Fruit fly (Drosophila melanogaster) whole organism, larva: ENCODE results near the gene CG15529.
A peak's percentile ranks its signal among the peaks of the same experiment; 100 is the strongest.

ENCODE experiments used
- noc ChIP-seq: fragments of 200-800 bp; sonication (Bioruptor generic); optimal IDR thresholded peaks from 3 replicates; lab custom pipeline; 2019; ENCODE audit warnings: missing biosample characterization, mild to moderate bottlenecking, missing genetic modification characterization, moderate library complexity

Gene CG15529

dm6 chr3R:30134063-30135047 is 17.5 kb upstream of the CG15529 start, which contains the start of gene Tpi:
Tpi (minus strand) TSS chr3R:30134599.
- peak; percentile 1 for TF ChIP-seq noc (tag; lab: Kevin White, UChicago)

DNA sequence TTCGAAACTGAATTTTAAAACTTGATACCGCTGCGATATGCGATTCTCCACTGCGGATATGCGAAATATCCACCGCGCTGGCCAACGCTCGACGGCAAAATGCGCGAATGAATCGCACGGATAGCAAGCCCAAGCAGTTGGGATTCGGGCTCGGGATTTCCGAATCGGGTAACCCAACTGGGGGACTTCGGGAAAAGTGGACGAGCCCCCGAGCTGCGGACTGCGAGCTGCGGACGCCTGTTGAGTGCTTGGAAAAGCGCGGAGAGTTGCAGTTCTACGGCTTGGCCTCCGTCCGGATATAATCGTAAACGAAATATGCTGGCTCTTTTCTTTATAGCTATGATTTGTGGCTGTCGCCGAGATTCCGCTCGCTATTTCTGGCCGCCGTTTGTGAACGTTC is 2.4 kb upstream of the CG15529 start, which contains the start of gene AdoR:
Gene AdoR (minus strand): TSS at position 101 of the 400 bp plus-strand sequence.
- TF ChIP-seq noc (tag; lab: Kevin White, UChicago): no peak

DNA sequence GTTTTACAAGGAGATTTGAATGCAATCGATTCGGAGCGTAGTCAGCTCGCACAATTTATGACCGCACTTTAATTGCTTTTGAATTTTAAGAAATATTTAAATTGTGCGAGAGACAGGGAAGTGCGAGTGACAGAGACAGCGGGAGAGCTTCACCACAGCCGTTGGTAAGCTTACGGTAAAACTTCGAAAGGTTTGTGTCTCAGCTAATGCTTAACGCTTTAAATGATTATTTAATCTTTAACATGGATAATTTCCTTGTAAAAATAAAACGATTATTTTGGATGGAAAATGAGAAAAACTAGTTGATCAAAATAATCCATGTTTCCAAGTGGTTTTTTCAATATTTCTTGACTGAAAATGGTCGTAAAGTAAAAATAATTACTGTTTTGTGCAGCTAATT is 1.3 kb upstream of the CG15529 start:
- TF ChIP-seq noc (tag; lab: Kevin White, UChicago): no peak

DNA sequence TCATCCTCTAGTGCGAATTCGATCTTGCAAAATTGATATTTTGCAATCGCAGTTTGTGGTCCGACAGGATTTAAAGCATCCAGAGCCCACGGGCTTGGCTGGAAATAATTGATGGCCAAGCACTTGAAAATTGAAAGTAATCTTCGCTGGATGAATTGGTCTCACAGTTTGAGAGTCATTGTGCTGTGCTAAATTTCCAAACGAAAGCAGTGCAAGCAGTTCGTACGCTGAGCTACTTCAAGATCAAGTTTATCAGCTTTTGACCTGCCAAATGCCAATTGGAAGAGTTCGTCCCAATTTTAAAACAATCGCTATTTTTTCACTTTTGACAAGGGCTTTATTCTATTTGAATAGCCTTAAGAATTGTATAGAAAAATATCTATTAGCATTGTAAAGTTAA is 2.0 kb downstream of the CG15529 start:
- no peak for TF ChIP-seq noc (tag; lab: Kevin White, UChicago)

- TF ChIP-seq noc (tag; lab: Kevin White, UChicago): no peak
Measured at dm6 chr3R:30160312-30160942, 8.6 kb downstream of the CG15529 start, which contains the start of gene CG11498. CG11498 (minus strand) TSS chr3R:30160473.

DNA sequence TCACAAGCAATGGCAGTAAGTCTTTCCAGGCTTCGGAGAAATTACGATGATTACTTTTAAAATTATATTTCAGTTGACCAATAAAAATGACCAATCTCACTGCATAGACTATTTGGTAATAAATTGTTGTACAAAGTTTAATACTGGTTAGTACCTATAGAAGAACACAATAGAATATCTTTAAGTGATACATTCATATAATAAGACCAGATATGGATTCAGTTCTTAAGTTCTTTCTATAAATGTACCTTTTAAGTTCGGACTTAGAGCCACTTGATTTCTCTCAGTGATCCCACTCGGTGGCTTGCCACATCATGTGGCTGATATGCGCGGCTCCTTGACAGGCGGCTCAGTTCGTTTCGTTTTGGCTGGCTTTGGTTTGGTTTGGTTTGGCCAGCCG is 11.4 kb downstream of the CG15529 start:
- no peak for TF ChIP-seq noc (tag; lab: Kevin White, UChicago)

DNA sequence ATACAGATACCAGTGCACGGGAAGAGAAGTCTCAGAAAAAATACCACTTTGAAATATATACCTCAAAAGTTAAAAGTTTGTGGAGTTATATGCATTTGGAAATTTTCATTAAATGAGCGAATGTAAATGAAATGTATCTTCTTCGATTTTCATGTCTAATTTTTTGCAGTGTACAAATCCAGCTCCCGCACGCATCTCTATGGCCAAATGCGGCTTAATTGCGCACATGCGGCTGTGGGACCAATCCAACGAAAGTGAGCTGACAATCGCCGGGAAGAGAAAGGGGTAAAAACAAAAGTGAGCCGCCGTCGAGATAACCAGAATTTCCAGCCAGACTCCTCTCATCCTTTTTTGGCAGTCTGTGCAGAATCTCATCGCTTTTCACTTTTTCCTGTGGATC is 12.3 kb downstream of the CG15529 start:
- no peak for TF ChIP-seq noc (tag; lab: Kevin White, UChicago)

DNA sequence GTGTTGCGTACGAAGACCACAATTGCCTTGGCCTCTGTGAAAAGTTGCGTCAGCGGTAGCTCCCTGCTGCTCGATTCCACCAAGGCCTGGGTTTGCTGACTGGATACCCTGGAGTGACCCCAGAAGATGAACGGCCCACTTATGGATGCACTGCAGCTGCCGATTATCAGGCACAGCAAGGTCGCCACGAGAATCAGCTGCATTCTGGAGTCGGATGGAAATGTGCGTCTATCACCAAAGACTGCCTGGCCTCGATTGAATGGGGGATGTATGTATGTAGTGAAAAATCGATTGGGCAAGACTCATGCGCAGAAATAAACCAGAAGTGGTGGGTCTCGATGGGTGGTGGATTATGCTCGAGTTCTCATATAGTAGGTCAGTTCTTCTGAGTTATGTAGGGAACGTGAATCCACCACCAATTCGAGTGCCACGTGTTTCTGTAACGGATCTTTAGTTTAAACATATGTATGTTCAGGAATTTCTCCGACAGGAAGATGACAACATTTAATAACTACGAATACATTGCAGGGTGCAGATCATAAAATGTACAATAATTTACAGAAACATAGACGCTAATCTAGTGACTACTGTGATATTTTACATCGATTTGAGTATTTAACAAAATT is 14.4 kb downstream of the CG15529 start, which contains the start of gene VhaAC45RP:
Gene VhaAC45RP (minus strand): TSS at position 261 of the 626 bp plus-strand sequence.
- TF ChIP-seq noc (tag; lab: Kevin White, UChicago): no peak

DNA sequence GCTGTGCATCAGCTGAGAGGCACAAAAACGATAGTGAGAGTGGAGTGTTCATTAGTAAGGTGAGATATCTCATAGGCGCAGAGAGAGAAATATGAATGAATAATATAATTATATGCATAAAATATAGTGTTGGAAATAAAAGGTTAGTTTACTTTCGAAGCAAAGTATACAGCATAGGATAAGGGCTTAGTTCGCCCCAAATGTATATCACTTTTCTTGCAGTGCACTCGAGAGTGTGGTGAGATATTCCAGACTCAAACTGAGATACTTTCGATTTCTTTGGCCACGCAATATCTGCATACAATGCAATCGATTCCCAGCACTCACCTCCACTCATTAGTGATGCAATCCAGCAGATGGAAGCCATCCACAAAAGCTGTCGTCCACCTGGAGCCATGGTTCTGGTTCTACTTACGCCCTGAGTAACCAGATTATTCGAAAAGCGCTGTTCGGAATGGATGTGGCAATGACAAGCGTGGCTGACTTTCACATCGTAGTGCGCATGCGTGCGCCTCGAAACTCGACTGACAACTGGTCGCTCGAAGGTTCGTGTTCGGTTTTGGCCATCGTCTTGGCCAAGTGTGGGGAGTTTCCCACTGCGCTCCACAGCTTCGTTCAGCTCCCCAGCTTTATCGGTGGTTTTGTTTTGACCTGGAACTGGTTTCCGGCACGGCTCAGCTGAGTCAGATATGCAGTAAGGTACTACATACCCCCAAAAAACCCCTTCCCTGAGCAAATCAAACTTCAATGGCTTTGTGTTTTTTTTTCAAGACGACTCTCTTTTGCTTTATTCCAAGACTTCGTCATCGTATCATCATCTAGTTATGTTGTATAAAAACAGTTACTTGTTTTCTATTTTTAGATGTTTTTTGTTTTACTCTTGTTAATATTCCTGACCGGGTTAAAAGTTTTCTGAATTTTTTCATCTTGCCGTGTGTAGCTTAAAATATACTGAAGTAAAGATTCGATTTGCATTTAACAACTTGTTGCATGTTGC is 19.1 kb downstream of the CG15529 start, which contains the start of gene Rsod:
Gene Rsod (minus strand): TSS at position 537 of the 997 bp plus-strand sequence.
- no peak for TF ChIP-seq noc (tag; lab: Kevin White, UChicago)

DNA sequence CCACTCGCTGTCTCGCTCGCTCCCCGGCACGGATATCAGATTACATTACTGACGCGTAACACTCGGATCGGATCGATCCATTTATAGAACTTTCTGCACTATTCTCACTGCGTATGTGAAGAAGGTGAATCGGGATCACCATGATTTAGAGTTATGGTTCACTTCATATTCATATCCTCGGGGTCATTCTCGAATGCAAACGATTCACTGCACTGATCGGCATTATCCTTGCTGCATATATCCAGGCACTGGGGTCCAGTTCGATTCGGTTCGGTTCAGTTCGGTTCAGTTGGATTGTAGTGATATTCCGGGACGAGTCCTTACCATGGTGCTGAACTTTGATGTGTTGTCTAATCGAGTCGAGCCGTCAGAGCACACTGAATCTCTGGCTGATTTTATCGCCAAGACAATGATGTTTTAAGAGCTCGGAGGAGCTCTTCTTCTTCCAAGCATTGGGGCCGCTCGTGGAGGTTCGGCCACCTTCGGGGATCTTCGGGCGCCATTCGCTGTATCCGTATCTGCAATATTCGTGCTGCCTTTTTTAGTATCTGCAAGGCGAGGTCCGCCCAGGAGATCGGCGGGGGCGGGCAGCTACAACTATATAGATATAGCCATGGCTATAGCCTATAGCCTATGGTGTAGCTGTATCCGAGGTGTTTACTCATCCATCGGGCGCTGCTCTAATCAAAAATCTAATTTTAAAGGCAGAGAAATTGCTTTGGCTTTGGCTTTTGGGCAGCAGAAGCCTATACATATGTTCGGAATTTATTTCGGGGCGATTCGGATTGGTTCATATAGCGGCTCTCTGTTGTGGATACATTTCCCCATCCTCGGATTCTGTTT is 22.5 kb downstream of the CG15529 start, which contains the start of gene Mlc2:
Gene Mlc2 (minus strand): TSS at position 392 of the 843 bp plus-strand sequence.
- TF ChIP-seq noc (tag; lab: Kevin White, UChicago): no peak

DNA sequence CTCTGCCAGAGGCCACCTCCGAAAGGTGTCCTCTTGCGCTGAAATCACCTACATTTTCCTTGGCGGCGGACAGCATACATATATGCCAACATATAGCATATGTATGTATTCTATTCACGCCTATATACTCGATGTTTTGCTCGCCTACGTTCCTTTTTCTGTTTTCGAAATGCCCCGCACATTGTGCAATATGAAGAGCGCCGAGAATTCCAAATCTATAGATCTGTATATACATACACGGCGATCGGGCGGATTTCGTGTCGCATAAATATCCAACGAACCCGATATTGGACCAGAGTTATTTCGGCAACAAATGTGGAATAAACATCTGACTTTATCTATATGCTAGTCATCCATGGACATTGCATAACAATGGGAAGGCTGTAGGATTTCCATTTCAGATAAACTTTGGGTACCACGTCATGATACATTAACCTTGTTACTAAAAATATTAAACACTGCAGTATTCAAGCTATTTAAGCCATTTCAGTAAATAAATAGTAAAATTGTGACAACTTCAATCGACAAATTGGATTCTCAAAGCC is 23.3 kb downstream of the CG15529 start:
- no peak for TF ChIP-seq noc (tag; lab: Kevin White, UChicago)

dm6 chr3R:30176314-30176713 is 24.5 kb downstream of the CG15529 start:
- no peak for TF ChIP-seq noc (tag; lab: Kevin White, UChicago)

DNA sequence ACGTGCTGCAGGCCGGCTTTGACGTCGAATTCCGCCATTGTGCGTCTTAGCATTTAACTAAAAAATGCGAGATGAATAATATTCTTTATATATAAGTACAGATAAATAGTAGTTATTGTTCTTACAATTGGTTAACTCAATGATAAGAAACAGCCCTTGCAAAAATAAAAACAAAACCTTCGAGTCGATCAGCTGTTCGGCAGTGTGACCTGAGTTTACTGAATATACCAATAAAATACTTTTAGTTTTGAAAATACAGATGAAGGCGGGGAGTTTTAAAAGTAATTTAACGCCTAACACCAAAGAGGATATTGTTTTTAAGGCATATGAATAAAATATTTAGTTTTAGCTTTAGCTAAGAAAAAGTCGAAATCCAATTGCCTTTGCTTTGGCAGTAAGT is 25.6 kb downstream of the CG15529 start, which contains the start of the genes CG1983 and CG15530:
Gene CG1983 (minus strand): TSS at position 207 of the 400 bp plus-strand sequence.
Gene CG15530 (plus strand): TSS at position 384 of the 400 bp plus-strand sequence.
- no peak for TF ChIP-seq noc (tag; lab: Kevin White, UChicago)
